Worm (Caenorhabditis elegans): ENCODE data around the gene F55G11.7.

- no peak for TF ChIP-seq snpc-4 (tag; optimal IDR thresholded peaks at IDR 0.05)
- no peak for TF ChIP-seq blmp-1 (tag; optimal IDR thresholded peaks at IDR 0.05)
- TF ChIP-seq unc-39 (tag; optimal IDR thresholded peaks at IDR 0.05): no peak
- no peak for TF ChIP-seq M03D4.4 (tag; optimal IDR thresholded peaks at IDR 0.05)
- no peak for TF ChIP-seq ztf-11 (tag; optimal IDR thresholded peaks at IDR 0.05)
- no peak for TF ChIP-seq nhr-76 (tag; optimal IDR thresholded peaks at IDR 0.05)
- TF ChIP-seq sem-2 (GFP tag; optimal IDR thresholded peaks at IDR 0.05): no peak
- no peak for TF ChIP-seq tbx-8 (GFP tag; optimal IDR thresholded peaks at IDR 0.05)
- TF ChIP-seq nhr-237 (tag; optimal IDR thresholded peaks at IDR 0.05): no peak
- no peak for TF ChIP-seq lsy-2 (tag; optimal IDR thresholded peaks at IDR 0.05)
Measured at ce11 chrIV:12995886-12996285, 35.6 kb downstream of the F55G11.7 start, which contains the start of gene K10D11.7.

All from whole organism, mixed stage, embryonic.